Worm (Caenorhabditis elegans) whole organism, young adult: ENCODE data around the gene bus-4.

ENCODE experiments used
- B0019.2 ChIP-seq: fragments of 200-800 bp; sonication (Bioruptor generic); conservative IDR thresholded peaks from 2 replicates; pipeline ENCODE4 v1.3.6; 2022; ENCODE audit warnings: missing genetic modification reagents, missing genetic modification characterization, missing compliant biosample characterization
- B0336.3 ChIP-seq: fragments of 200-800 bp; sonication (Bioruptor generic); IDR thresholded peaks from 2 replicates; pipeline ENCODE4 v1.3.6; 2022; ENCODE audit warnings: missing genetic modification characterization, missing compliant biosample characterization
- C06A6.2 ChIP-seq: fragments of 200-800 bp; sonication (Bioruptor generic); conservative IDR thresholded peaks from 2 replicates; pipeline ENCODE4 v1.3.6; 2022; ENCODE audit warnings: missing genetic modification characterization, missing compliant biosample characterization
- C17E4.6 ChIP-seq: fragments of 200-800 bp; sonication (Bioruptor generic); IDR thresholded peaks from 2 replicates; pipeline ENCODE4 v1.3.6; 2022; ENCODE audit warnings: missing genetic modification reagents, missing genetic modification characterization, missing compliant biosample characterization
- F10E7.11 ChIP-seq: sonication (generic microtip); optimal IDR thresholded peaks from 2 replicates; lab custom pipeline; 2017; ENCODE audit warnings: mild to moderate bottlenecking, missing genetic modification characterization, moderate library complexity, missing compliant biosample characterization
- F39B2.1 ChIP-seq: fragments of 200-800 bp; sonication (Bioruptor generic); IDR thresholded peaks from 2 replicates; pipeline ENCODE4 v1.3.6; 2022; ENCODE audit warnings: missing genetic modification reagents, missing genetic modification characterization, missing compliant biosample characterization
- F57A8.1 ChIP-seq: fragments of 200-800 bp; sonication (Bioruptor generic); optimal IDR thresholded peaks from 2 replicates; lab custom pipeline; 2018; ENCODE audit warnings: mild to moderate bottlenecking, missing genetic modification characterization, moderate library complexity, missing compliant biosample characterization
- K11D2.4 ChIP-seq: fragments of 200-800 bp; sonication (Bioruptor generic); IDR thresholded peaks from 2 replicates; pipeline ENCODE4 v1.3.6; 2022; ENCODE audit warnings: missing genetic modification reagents, missing genetic modification characterization, missing compliant biosample characterization
- T26A5.8 ChIP-seq: sonication (generic microtip); optimal IDR thresholded peaks from 2 replicates; lab custom pipeline; 2016; ENCODE audit warnings: missing genetic modification characterization, missing compliant biosample characterization
- Y53G8AR.9 ChIP-seq: fragments of 200-800 bp; sonication (Bioruptor generic); conservative IDR thresholded peaks from 2 replicates; pipeline ENCODE4 v1.3.6; 2022; ENCODE audit warnings: missing genetic modification reagents, missing genetic modification characterization, missing compliant biosample characterization
- Y56A3A.18 ChIP-seq: fragments of 200-800 bp; sonication (Bioruptor generic); IDR thresholded peaks from 2 replicates; pipeline ENCODE4 v1.3.6; 2022; ENCODE audit warnings: missing genetic modification reagents, missing genetic modification characterization, missing compliant biosample characterization
- ama-1 ChIP-seq, 3 experiments: fragments of 150-350 bp in 1 of 3; sonication (generic microtip) in 2 of 3; optimal IDR thresholded peaks; 2 replicates each; lab custom pipeline; 2014 to 2018; ENCODE audit warnings: missing biosample characterization in 2 of 3, missing genetic modification characterization in 2 of 3, missing genetic modification reagents in 2 of 3
- attf-3 ChIP-seq: fragments of 200-800 bp; sonication (Bioruptor generic); conservative IDR thresholded peaks from 2 replicates; pipeline ENCODE4 v1.3.6; 2022; ENCODE audit warnings: missing genetic modification reagents, missing genetic modification characterization, missing compliant biosample characterization
- bed-2 ChIP-seq: fragments of 200-800 bp; sonication (Bioruptor generic); IDR thresholded peaks from 2 replicates; pipeline ENCODE4 v1.3.6; 2022; ENCODE audit warnings: missing genetic modification reagents, missing genetic modification characterization, missing compliant biosample characterization
- cebp-1 ChIP-seq, 2 experiments: fragments of 200-800 bp in 1 of 2; sonication (Bioruptor generic) in 1 of 2; sonication (generic microtip) in 1 of 2; IDR thresholded peaks in 1 of 2; optimal IDR thresholded peaks in 1 of 2; 2 replicates each; pipeline versions ENCODE4 v1.3.6 to Lab custom; 2017 to 2022; ENCODE audit warnings: missing compliant biosample characterization in 2 of 2, missing genetic modification characterization in 2 of 2, mild to moderate bottlenecking in 1 of 2, missing genetic modification reagents in 1 of 2, moderate library complexity in 1 of 2
- ceh-100 ChIP-seq: fragments of 200-800 bp; sonication (Bioruptor generic); IDR thresholded peaks from 2 replicates; pipeline ENCODE4 v1.3.6; 2022; ENCODE audit warnings: missing genetic modification reagents, missing genetic modification characterization, missing compliant biosample characterization
- ceh-27 ChIP-seq: fragments of 200-800 bp; sonication (Bioruptor generic); optimal IDR thresholded peaks from 2 replicates; lab custom pipeline; 2018; ENCODE audit warnings: mild to moderate bottlenecking, missing genetic modification characterization, moderate library complexity, missing compliant biosample characterization
- egl-18 ChIP-seq: fragments of 200-800 bp; sonication (Bioruptor generic); IDR thresholded peaks from 2 replicates; pipeline ENCODE4 v1.3.6; 2022; ENCODE audit warnings: missing genetic modification reagents, missing genetic modification characterization, missing compliant biosample characterization
- fkh-3 ChIP-seq: sonication (generic microtip); optimal IDR thresholded peaks from 2 replicates; lab custom pipeline; 2016; ENCODE audit warnings: mild to moderate bottlenecking, missing genetic modification characterization, missing compliant biosample characterization
- gei-17 ChIP-seq: fragments of 200-800 bp; sonication (Bioruptor generic); optimal IDR thresholded peaks from 2 replicates; lab custom pipeline; 2018; ENCODE audit warnings: mild to moderate bottlenecking, missing genetic modification characterization, missing compliant biosample characterization
- hlh-26 ChIP-seq: fragments of 200-800 bp; sonication (Bioruptor generic); conservative IDR thresholded peaks from 2 replicates; pipeline ENCODE4 v1.3.6; 2022; ENCODE audit warnings: missing genetic modification reagents, missing genetic modification characterization, missing compliant biosample characterization
- hrde-1 ChIP-seq: sonication (generic microtip); optimal IDR thresholded peaks from 2 replicates; lab custom pipeline; 2016; ENCODE audit warnings: missing genetic modification characterization, mild to moderate bottlenecking, missing compliant biosample characterization, moderate library complexity, missing genotype, missing genetic modification reagents, borderline replicate concordance
- lin-26 ChIP-seq: fragments of 200-800 bp; sonication (Bioruptor generic); IDR thresholded peaks from 2 replicates; pipeline ENCODE4 v1.3.6; 2022; ENCODE audit warnings: missing genetic modification reagents, missing genetic modification characterization, missing compliant biosample characterization
- lin-54 ChIP-seq: fragments of 200-800 bp; sonication (Bioruptor generic); optimal IDR thresholded peaks from 2 replicates; lab custom pipeline; 2018; ENCODE audit warnings: mild to moderate bottlenecking, missing genetic modification characterization, missing compliant biosample characterization
- lir-1 ChIP-seq: fragments of 200-800 bp; sonication (Bioruptor generic); conservative IDR thresholded peaks from 2 replicates; pipeline ENCODE4 v1.3.6; 2022; ENCODE audit warnings: missing genetic modification reagents, missing genetic modification characterization, missing compliant biosample characterization
- lsl-1 ChIP-seq: fragments of 200-800 bp; sonication (Bioruptor generic); optimal IDR thresholded peaks from 2 replicates; lab custom pipeline; 2018; ENCODE audit warnings: mild to moderate bottlenecking, missing genetic modification characterization, moderate library complexity, missing compliant biosample characterization
- madf-10 ChIP-seq: sonication (generic microtip); optimal IDR thresholded peaks from 2 replicates; lab custom pipeline; 2016; ENCODE audit warnings: mild to moderate bottlenecking, missing genetic modification characterization, missing compliant biosample characterization
- madf-3 ChIP-seq: fragments of 200-800 bp; sonication (Bioruptor generic); IDR thresholded peaks from 2 replicates; pipeline ENCODE4 v1.3.6; 2022; ENCODE audit warnings: missing genetic modification reagents, missing genetic modification characterization, missing compliant biosample characterization
- madf-8 ChIP-seq: fragments of 200-800 bp; sonication (Bioruptor generic); conservative IDR thresholded peaks from 2 replicates; pipeline ENCODE4 v1.3.6; 2022; ENCODE audit warnings: missing genetic modification reagents, missing genetic modification characterization, missing compliant biosample characterization
- nhr-27 ChIP-seq: fragments of 200-800 bp; sonication (Bioruptor generic); optimal IDR thresholded peaks from 2 replicates; lab custom pipeline; 2018; ENCODE audit warnings: mild to moderate bottlenecking, missing genetic modification characterization, moderate library complexity, missing compliant biosample characterization
- nhr-90 ChIP-seq: sonication (generic microtip); optimal IDR thresholded peaks from 2 replicates; lab custom pipeline; 2016; ENCODE audit warnings: missing genotype, mild to moderate bottlenecking, missing genetic modification characterization, missing compliant biosample characterization
- pbrm-1 ChIP-seq: fragments of 200-800 bp; sonication (Bioruptor generic); IDR thresholded peaks from 2 replicates; pipeline ENCODE4 v1.3.6; 2022; ENCODE audit warnings: missing genetic modification reagents, missing genetic modification characterization, missing compliant biosample characterization
- sdz-38 ChIP-seq: sonication (generic microtip); optimal IDR thresholded peaks from 2 replicates; lab custom pipeline; 2016; ENCODE audit warnings: missing genotype, missing genetic modification characterization, missing compliant biosample characterization
- snpc-1.3 ChIP-seq: sonication (generic microtip); optimal IDR thresholded peaks from 2 replicates; lab custom pipeline; 2017; ENCODE audit warnings: missing genetic modification characterization, mild to moderate bottlenecking, missing compliant biosample characterization, antibody characterized with exemption, moderate library complexity, missing genotype, missing genetic modification reagents; ENCODE audit not compliant: insufficient read depth
- snpc-4 ChIP-seq, 5 experiments: fragments of 150-350 bp in 1 of 5; sonication (generic microtip) in 4 of 5; optimal IDR thresholded peaks; 2 replicates each; lab custom pipeline; 2014 to 2018; ENCODE audit warnings: missing genetic modification characterization in 5 of 5, missing biosample characterization in 3 of 5, antibody characterized with exemption in 2 of 5, mild to moderate bottlenecking in 2 of 5, missing compliant biosample characterization in 2 of 5, missing genotype in 2 of 5, moderate library complexity in 2 of 5, missing genetic modification reagents in 1 of 5
- somi-1 ChIP-seq: fragments of 200-800 bp; sonication (Bioruptor generic); optimal IDR thresholded peaks from 2 replicates; lab custom pipeline; 2018; ENCODE audit warnings: mild to moderate bottlenecking, missing genetic modification characterization, missing compliant biosample characterization
- sptf-2 ChIP-seq: fragments of 200-800 bp; sonication (Bioruptor generic); optimal IDR thresholded peaks from 2 replicates; lab custom pipeline; 2018; ENCODE audit warnings: mild to moderate bottlenecking, missing genetic modification characterization, missing compliant biosample characterization
- tbx-9 ChIP-seq: sonication (generic microtip); optimal IDR thresholded peaks from 2 replicates; lab custom pipeline; 2016; ENCODE audit warnings: borderline replicate concordance, missing genetic modification characterization, inconsistent platforms, missing compliant biosample characterization
- xnd-1 ChIP-seq: sonication (generic microtip); optimal IDR thresholded peaks from 2 replicates; lab custom pipeline; 2016; ENCODE audit warnings: missing genotype, missing genetic modification reagents, missing genetic modification characterization, missing compliant biosample characterization
- zfh-2 ChIP-seq: fragments of 200-800 bp; sonication (Bioruptor generic); conservative IDR thresholded peaks from 2 replicates; pipeline ENCODE4 v1.3.6; 2022; ENCODE audit warnings: missing genetic modification reagents, missing genetic modification characterization, missing compliant biosample characterization
- ztf-22 ChIP-seq: fragments of 200-800 bp; sonication (Bioruptor generic); optimal IDR thresholded peaks from 2 replicates; lab custom pipeline; 2018; ENCODE audit warnings: mild to moderate bottlenecking, missing genetic modification characterization, moderate library complexity, missing compliant biosample characterization
- ztf-25 ChIP-seq: fragments of 200-800 bp; sonication (Bioruptor generic); IDR thresholded peaks from 2 replicates; pipeline ENCODE4 v1.3.6; 2022; ENCODE audit warnings: missing genetic modification reagents, missing genetic modification characterization, missing compliant biosample characterization
- ztf-26 ChIP-seq: sonication (generic microtip); optimal IDR thresholded peaks from 2 replicates; lab custom pipeline; 2017; ENCODE audit warnings: missing genetic modification characterization, missing compliant biosample characterization
- ztf-28 ChIP-seq: fragments of 200-800 bp; sonication (Bioruptor generic); IDR thresholded peaks from 2 replicates; pipeline ENCODE4 v1.3.6; 2022; ENCODE audit warnings: missing genetic modification reagents, missing genetic modification characterization, missing compliant biosample characterization

bus-4 gene

ce11 chrIV:4650624-4651094 is 37.4 kb upstream of the bus-4 start, which contains the start of gene ubc-9 (continued):
- TF ChIP-seq ztf-25 (no peak), gei-17 (GFP tag; lab: Kevin White, UChicago) (no peak), Y53G8AR.9 (peak; percentile 80), pbrm-1 (GFP tag; lab: Robert Waterston, UW) (peak; percentile 87), C06A6.2 (GFP tag; lab: Robert Waterston, UW) (0 out of 2 replicates have a peak, but pooled peaks have one; percentile 28), ztf-26 (tag; lab: Kevin White, UChicago) (peak; percentile 17), madf-8 (GFP tag; lab: Robert Waterston, UW) (peak; percentile 90), hrde-1 (tag; lab: Kevin White, UChicago) (peak; percentile 30), F57A8.1 (GFP tag; lab: Kevin White, UChicago) (no peak), fkh-3 (tag; lab: Kevin White, UChicago) (no peak), ama-1 (optimal IDR thresholded peaks at IDR 0.05; lab: Kevin White, UChicago) (no peak), ama-1 (GFP tag; optimal IDR thresholded peaks at IDR 0.05; lab: Kevin White, UChicago) (no peak), B0336.3 (peak; percentile 81), somi-1 (GFP tag; lab: Kevin White, UChicago) (no peak), ztf-28 (GFP tag; lab: Robert Waterston, UW) (no peak), lin-26 (GFP tag; lab: Robert Waterston, UW) (peak; percentile 77), B0019.2 (GFP tag; lab: Robert Waterston, UW) (0 out of 2 replicates have a peak, but pooled peaks have one; percentile 24), zfh-2 (GFP tag; lab: Robert Waterston, UW) (no peak), lin-54 (GFP tag; lab: Kevin White, UChicago) (peak; percentile 91), madf-3 (GFP tag; lab: Robert Waterston, UW) (peak; percentile 89), egl-18 (no peak), lir-1 (GFP tag; lab: Robert Waterston, UW) (peak; percentile 59; the same call in 1 of the 2 replicates), cebp-1 (GFP tag; IDR thresholded peaks at IDR 0.05; lab: Robert Waterston, UW) (peak; percentile 92), cebp-1 (tag; optimal IDR thresholded peaks at IDR 0.05; lab: Kevin White, UChicago) (peak; percentile 99), nhr-27 (tag; lab: Kevin White, UChicago) (no peak), C17E4.6 (GFP tag; lab: Robert Waterston, UW) (peak; percentile 83; the same call in 1 of the 2 replicates), ceh-27 (peak; percentile 17), ceh-100 (GFP tag; lab: Robert Waterston, UW) (peak; percentile 85), K11D2.4 (GFP tag; lab: Robert Waterston, UW) (no peak), hlh-26 (GFP tag; lab: Robert Waterston, UW) (no peak), tbx-9 (tag; lab: Kevin White, UChicago) (no peak), T26A5.8 (tag; lab: Kevin White, UChicago) (no peak), Y56A3A.18 (GFP tag; lab: Robert Waterston, UW) (no peak), madf-10 (tag; lab: Kevin White, UChicago) (peak; percentile 92), sptf-2 (GFP tag; lab: Kevin White, UChicago) (no peak), attf-3 (GFP tag; lab: Robert Waterston, UW) (no peak), sdz-38 (tag; lab: Kevin White, UChicago) (no peak), bed-2 (GFP tag; lab: Robert Waterston, UW) (no peak), lsl-1 (GFP tag; lab: Kevin White, UChicago) (peak; percentile 82), F39B2.1 (GFP tag; lab: Robert Waterston, UW) (no peak), snpc-1.3 (tag; lab: Kevin White, UChicago) (peak; percentile 58), ztf-22 (GFP tag; lab: Kevin White, UChicago) (no peak), F10E7.11 (tag; lab: Kevin White, UChicago) (no peak), nhr-90 (tag; lab: Kevin White, UChicago) (peak; percentile 6), snpc-4 (GFP tag; optimal IDR thresholded peaks at IDR 0.05; lab: Kevin White, UChicago) (peak; percentile 25), snpc-4 (tag; optimal IDR thresholded peaks at IDR 0.05; lab: Kevin White, UChicago) (peak; percentile 49 to 78 (median 67)), xnd-1 (tag; lab: Kevin White, UChicago) (peak; percentile 90)
